Worm (Caenorhabditis elegans) whole organism, early embryonic: ENCODE data around the gene F55A11.11.

ENCODE experiments used
- B0310.2 ChIP-seq: sonication (generic microtip); optimal IDR thresholded peaks from 2 replicates; lab custom pipeline; 2016; ENCODE audit warnings: mild to moderate bottlenecking, missing genetic modification characterization, missing compliant biosample characterization
- F13C5.2 ChIP-seq: sonication (generic microtip); optimal IDR thresholded peaks from 2 replicates; lab custom pipeline; 2017; ENCODE audit warnings: mild to moderate bottlenecking, missing genetic modification characterization, inconsistent platforms, missing compliant biosample characterization
- aly-1 ChIP-seq: sonication (generic microtip); optimal IDR thresholded peaks from 2 replicates; lab custom pipeline; 2016; ENCODE audit warnings: missing genetic modification characterization, missing compliant biosample characterization
- ama-1 ChIP-seq: fragments of 150-350 bp; optimal IDR thresholded peaks from 2 replicates; lab custom pipeline; 2014
- ceh-13 ChIP-seq: fragments of 200-800 bp; sonication (Bioruptor generic); optimal IDR thresholded peaks from 2 replicates; lab custom pipeline; 2018; ENCODE audit warnings: mild to moderate bottlenecking, missing genetic modification characterization, missing compliant biosample characterization
- ceh-36 ChIP-seq: sonication (generic microtip); optimal IDR thresholded peaks from 2 replicates; lab custom pipeline; 2016; ENCODE audit warnings: missing genetic modification characterization, inconsistent platforms, missing compliant biosample characterization
- ets-7 ChIP-seq: sonication (generic microtip); optimal IDR thresholded peaks from 2 replicates; lab custom pipeline; 2016; ENCODE audit warnings: missing genotype, missing genetic modification characterization, missing compliant biosample characterization
- flt-1 ChIP-seq: fragments of 200-800 bp; sonication (Bioruptor generic); IDR thresholded peaks from 2 replicates; pipeline ENCODE4 v1.3.6; 2022; ENCODE audit warnings: missing genetic modification characterization, missing compliant biosample characterization
- hmbx-1 ChIP-seq: sonication (generic microtip); optimal IDR thresholded peaks from 2 replicates; lab custom pipeline; 2016; ENCODE audit warnings: mild to moderate bottlenecking, missing genetic modification characterization, missing compliant biosample characterization
- hmg-4 ChIP-seq: fragments of 200-800 bp; sonication (Bioruptor generic); optimal IDR thresholded peaks from 2 replicates; lab custom pipeline; 2018; ENCODE audit warnings: mild to moderate bottlenecking, missing genetic modification characterization, missing compliant biosample characterization
- hnd-1 ChIP-seq: sonication (generic microtip); optimal IDR thresholded peaks from 2 replicates; lab custom pipeline; 2016; ENCODE audit warnings: missing genetic modification characterization, missing compliant biosample characterization
- pes-1 ChIP-seq: fragments of 200-800 bp; sonication (Bioruptor generic); IDR thresholded peaks from 2 replicates; pipeline ENCODE4 v1.3.6; 2022; ENCODE audit warnings: missing genetic modification reagents, missing genetic modification characterization, missing compliant biosample characterization
- scrt-1 ChIP-seq: fragments of 200-800 bp; sonication (Bioruptor generic); IDR thresholded peaks from 2 replicates; pipeline ENCODE4 v1.3.6; 2022; ENCODE audit warnings: missing genetic modification characterization, missing compliant biosample characterization
- sea-1 ChIP-seq: fragments of 200-800 bp; sonication (Bioruptor generic); conservative IDR thresholded peaks from 2 replicates; pipeline ENCODE4 v1.3.6; 2022; ENCODE audit warnings: missing genetic modification characterization, missing compliant biosample characterization
- tbx-11 ChIP-seq: fragments of 200-800 bp; sonication (Bioruptor generic); IDR thresholded peaks from 2 replicates; pipeline ENCODE4 v1.3.6; 2022; ENCODE audit warnings: missing genetic modification characterization, missing compliant biosample characterization
- tbx-37 ChIP-seq: fragments of 200-800 bp; sonication (Bioruptor generic); conservative IDR thresholded peaks from 2 replicates; pipeline ENCODE4 v1.3.6; 2022; ENCODE audit warnings: missing genetic modification reagents, missing genetic modification characterization, missing compliant biosample characterization
- tra-4 ChIP-seq: sonication (generic microtip); optimal IDR thresholded peaks from 2 replicates; lab custom pipeline; 2017; ENCODE audit warnings: missing genetic modification characterization, missing compliant biosample characterization

The F55A11.11 gene

ce11 chrV:11787742-11788238 lies 4.8 kb downstream of the F55A11.11 start, which contains the start of gene F55A11.8:
TSS of gene F55A11.8 (plus strand) at chrV:11788188.
- no peak for TF ChIP-seq tbx-37 (GFP tag; lab: Robert Waterston, UW)
- TF ChIP-seq ceh-36 = no peak
- TF ChIP-seq B0310.2 (tag; lab: Kevin White, UChicago) = no peak
- no peak for TF ChIP-seq hnd-1 (tag; lab: Kevin White, UChicago)
- no peak for TF ChIP-seq F13C5.2 (tag; lab: Kevin White, UChicago)
- TF ChIP-seq ama-1 = no peak
- no peak for TF ChIP-seq flt-1 (GFP tag; lab: Robert Waterston, UW)
- TF ChIP-seq pes-1 (GFP tag; lab: Robert Waterston, UW) = no peak
- TF ChIP-seq hmg-4 (GFP tag; lab: Kevin White, UChicago) = no peak
- TF ChIP-seq scrt-1 = no peak

DNA sequence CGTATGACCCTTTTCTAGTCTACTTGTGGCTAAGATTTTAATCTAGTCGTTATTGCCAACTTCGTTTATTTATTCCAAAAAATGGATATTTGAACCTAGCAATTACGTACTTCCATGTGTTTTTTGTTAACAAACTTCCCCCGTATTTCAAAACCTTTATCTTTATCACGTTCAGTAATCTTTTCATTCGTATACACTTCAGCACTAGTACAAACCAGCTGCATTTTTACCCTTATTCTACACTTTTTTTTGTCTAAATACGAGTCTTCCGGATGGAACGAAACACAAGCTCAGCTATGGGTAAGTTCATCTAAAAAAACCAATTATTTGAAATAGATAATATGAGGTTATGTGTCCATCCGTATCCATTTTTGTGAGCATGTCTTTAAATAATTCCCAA lies 6.5 kb downstream of the F55A11.11 start, which contains the start of gene D2023.1:
Gene D2023.1, plus strand, starts transcription at position 77 of the 400 bp plus-strand sequence.
- no peak for TF ChIP-seq hmbx-1 (tag; lab: Kevin White, UChicago)
- no peak for TF ChIP-seq F13C5.2 (tag; lab: Kevin White, UChicago)
- TF ChIP-seq tbx-11 (GFP tag; lab: Robert Waterston, UW) = no peak
- no peak for TF ChIP-seq ama-1
- TF ChIP-seq hmg-4 (GFP tag; lab: Kevin White, UChicago) = no peak
- TF ChIP-seq tbx-37 (GFP tag; lab: Robert Waterston, UW) = no peak
- TF ChIP-seq scrt-1 = no peak
- TF ChIP-seq flt-1 (GFP tag; lab: Robert Waterston, UW) = no peak
- TF ChIP-seq ets-7 (tag; lab: Kevin White, UChicago) = no peak

DNA sequence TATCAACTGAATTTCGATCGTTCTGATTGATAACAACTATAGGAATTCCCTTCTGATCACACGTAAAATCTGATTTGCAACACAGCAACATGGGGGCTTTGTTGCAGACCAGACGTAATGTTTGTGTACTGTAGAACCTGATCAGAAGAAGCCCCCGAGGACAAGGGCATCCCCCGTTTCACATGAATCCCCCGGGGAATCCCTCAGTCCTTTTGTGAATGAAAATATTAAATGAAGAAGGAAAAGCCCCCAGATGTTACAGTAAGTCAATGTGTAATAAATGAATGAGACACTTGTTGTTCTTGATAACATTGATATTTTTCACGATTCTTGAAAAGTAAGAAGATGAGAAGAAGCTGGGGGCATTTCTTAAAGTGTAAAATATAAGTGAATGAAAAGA lies 11.2 kb downstream of the F55A11.11 start:
- TF ChIP-seq flt-1 (GFP tag; lab: Robert Waterston, UW) (no peak), B0310.2 (tag; lab: Kevin White, UChicago) (no peak), hmbx-1 (tag; lab: Kevin White, UChicago) (no peak), tbx-37 (GFP tag; lab: Robert Waterston, UW) (no peak), F13C5.2 (tag; lab: Kevin White, UChicago) (no peak), ceh-36 (no peak), scrt-1 (no peak), sea-1 (no peak), ama-1 (no peak), tbx-11 (GFP tag; lab: Robert Waterston, UW) (no peak), ets-7 (tag; lab: Kevin White, UChicago) (no peak), ceh-13 (GFP tag; lab: Kevin White, UChicago) (no peak), hmg-4 (GFP tag; lab: Kevin White, UChicago) (no peak), aly-1 (tag; lab: Kevin White, UChicago) (no peak), tra-4 (tag; lab: Kevin White, UChicago) (no peak), hnd-1 (tag; lab: Kevin White, UChicago) (no peak)

ce11 chrV:11795352-11795751 lies 12.4 kb downstream of the F55A11.11 start:
- TF ChIP-seq aly-1 (tag; lab: Kevin White, UChicago) (no peak), tra-4 (tag; lab: Kevin White, UChicago) (no peak), flt-1 (GFP tag; lab: Robert Waterston, UW) (no peak), ceh-36 (no peak), tbx-37 (GFP tag; lab: Robert Waterston, UW) (no peak), B0310.2 (tag; lab: Kevin White, UChicago) (no peak), ama-1 (no peak), sea-1 (no peak), ets-7 (tag; lab: Kevin White, UChicago) (no peak), scrt-1 (no peak), hmbx-1 (tag; lab: Kevin White, UChicago) (no peak), tbx-11 (GFP tag; lab: Robert Waterston, UW) (no peak), pes-1 (GFP tag; lab: Robert Waterston, UW) (no peak), hmg-4 (GFP tag; lab: Kevin White, UChicago) (no peak)

ce11 chrV:11796343-11796742 lies 13.4 kb downstream of the F55A11.11 start:
- TF ChIP-seq B0310.2 (tag; lab: Kevin White, UChicago) (no peak), sea-1 (no peak), aly-1 (tag; lab: Kevin White, UChicago) (no peak), hnd-1 (tag; lab: Kevin White, UChicago) (no peak), pes-1 (GFP tag; lab: Robert Waterston, UW) (no peak), tra-4 (tag; lab: Kevin White, UChicago) (no peak), flt-1 (GFP tag; lab: Robert Waterston, UW) (no peak), hmg-4 (GFP tag; lab: Kevin White, UChicago) (no peak), ets-7 (tag; lab: Kevin White, UChicago) (no peak)

ce11 chrV:11797272-11797855 lies 14.4 kb downstream of the F55A11.11 start:
- TF ChIP-seq ama-1 = no peak
- TF ChIP-seq hmbx-1 (tag; lab: Kevin White, UChicago) = no peak
- TF ChIP-seq hmg-4 (GFP tag; lab: Kevin White, UChicago) = no peak
- TF ChIP-seq B0310.2 (tag; lab: Kevin White, UChicago) = no peak
- TF ChIP-seq sea-1 = no peak
- no peak for TF ChIP-seq tbx-37 (GFP tag; lab: Robert Waterston, UW)

ce11 chrV:11798320-11798719 lies 15.4 kb downstream of the F55A11.11 start:
- TF ChIP-seq ceh-36 (no peak), sea-1 (no peak), pes-1 (GFP tag; lab: Robert Waterston, UW) (no peak), hnd-1 (tag; lab: Kevin White, UChicago) (no peak), hmbx-1 (tag; lab: Kevin White, UChicago) (no peak), scrt-1 (no peak), B0310.2 (tag; lab: Kevin White, UChicago) (no peak), tra-4 (tag; lab: Kevin White, UChicago) (no peak), ets-7 (tag; lab: Kevin White, UChicago) (no peak), tbx-37 (GFP tag; lab: Robert Waterston, UW) (no peak), ceh-13 (GFP tag; lab: Kevin White, UChicago) (no peak), flt-1 (GFP tag; lab: Robert Waterston, UW) (no peak), ama-1 (no peak), tbx-11 (GFP tag; lab: Robert Waterston, UW) (no peak), aly-1 (tag; lab: Kevin White, UChicago) (no peak), F13C5.2 (tag; lab: Kevin White, UChicago) (no peak), hmg-4 (GFP tag; lab: Kevin White, UChicago) (no peak)
